In genomic region chr2L:1556697-1557564, dm6 we compare ENCODE assay signal across 4 fruit fly cellular contexts.
TF ChIP-seq lines count a peak whose summit lies in the region.

No protein-coding gene starts in this region.

- no peak for TF ChIP-seq CTCF in whole organism, embryonic (GFP tag; optimal IDR thresholded peaks at IDR 0.05; lab: Kevin White, UChicago)

TF ChIP-seq in whole organism, embryonic, 481 proteins besides CTCF, POLR2A, EP300 and RAD21 (continues in another document):
- TF ChIP-seq Poxn (GFP tag; IDR thresholded peaks at IDR 0.05; lab: Robert Waterston, UW) (no peak), Neu2 (GFP tag; optimal IDR thresholded peaks at IDR 0.05; lab: Kevin White, UChicago; ENCODE audit: borderline replicate concordance) (no peak), Pdp1 (GFP tag; optimal IDR thresholded peaks at IDR 0.05; lab: Kevin White, UChicago) (no peak), CG17361 (GFP tag; IDR thresholded peaks at IDR 0.05; lab: Robert Waterston, UW) (peak; percentile 48; the same call in 2 of the 3 replicates), Blimp-1 (GFP tag; optimal IDR thresholded peaks at IDR 0.05; lab: Kevin White, UChicago) (peak; percentile 2), sim (GFP tag; IDR thresholded peaks at IDR 0.05; lab: Robert Waterston, UW) (no peak), dmrt99B (tag; optimal IDR thresholded peaks at IDR 0.05; lab: Kevin White, UChicago) (peak; percentile 41), CG30403 (GFP tag; optimal IDR thresholded peaks at IDR 0.05; lab: Kevin White, UChicago) (peak; percentile 26), Lpt (GFP tag; optimal IDR thresholded peaks at IDR 0.05; lab: Kevin White, UChicago) (no peak), lola (GFP tag; optimal IDR thresholded peaks at IDR 0.05; lab: Kevin White, UChicago) (peak in 1 of 3 experiments; percentile 55), zfh1 (GFP tag; IDR thresholded peaks at IDR 0.05; lab: Robert Waterston, UW) (0 out of 3 replicates have a peak, but pooled peaks have one; percentile 48), Hmx (GFP tag; optimal IDR thresholded peaks at IDR 0.05; lab: Kevin White, UChicago) (no peak), grau (tag; optimal IDR thresholded peaks at IDR 0.05; lab: Kevin White, UChicago) (peak; percentile 95), CG15696 (tag; optimal IDR thresholded peaks at IDR 0.05; lab: Kevin White, UChicago) (peak; percentile 61), CG12391 (tag; optimal IDR thresholded peaks at IDR 0.05; lab: Kevin White, UChicago) (peak; percentile 40), Xrp1 (GFP tag; IDR thresholded peaks at IDR 0.05; lab: Robert Waterston, UW) (peak; percentile 59), CG6272 (GFP tag; IDR thresholded peaks at IDR 0.05; lab: Robert Waterston, UW) (no peak), ewg (GFP tag; optimal IDR thresholded peaks at IDR 0.05; lab: Kevin White, UChicago) (no peak), CG1233 (GFP tag; optimal IDR thresholded peaks at IDR 0.05; lab: Kevin White, UChicago) (peak; percentile 15), trh (GFP tag; optimal IDR thresholded peaks at IDR 0.05; lab: Kevin White, UChicago) (no peak), Adf1 (GFP tag; IDR thresholded peaks at IDR 0.05; lab: Robert Waterston, UW) (no peak), CG2712 (tag; optimal IDR thresholded peaks at IDR 0.05; lab: Kevin White, UChicago) (peak; percentile 62)

TF ChIP-seq in whole organism, prepupa, 60 proteins besides CTCF, POLR2A, EP300 and RAD21 (continues in another document):
- TF ChIP-seq Hr4 (GFP tag; optimal IDR thresholded peaks at IDR 0.05; lab: Kevin White, UChicago) (no peak), cyc (GFP tag; optimal IDR thresholded peaks at IDR 0.05; lab: Kevin White, UChicago) (peak; percentile 4), CG11762 (GFP tag; optimal IDR thresholded peaks at IDR 0.05; lab: Kevin White, UChicago; ENCODE audit: insufficient read depth) (no peak), Hr38 (GFP tag; optimal IDR thresholded peaks at IDR 0.05; lab: Kevin White, UChicago) (no peak), eg (GFP tag; IDR thresholded peaks at IDR 0.05; lab: Robert Waterston, UW) (0 out of 3 replicates have a peak, but pooled peaks have one; percentile 6), svp (GFP tag; lab: Kevin White, UChicago) (peak; percentile 65), Smox (GFP tag; optimal IDR thresholded peaks at IDR 0.05; lab: Kevin White, UChicago) (peak; percentile 13), Ets96B (tag; optimal IDR thresholded peaks at IDR 0.05; lab: Kevin White, UChicago) (peak; percentile 32), pdm3 (GFP tag; optimal IDR thresholded peaks at IDR 0.05; lab: Kevin White, UChicago) (no peak), Hr39 (GFP tag; optimal IDR thresholded peaks at IDR 0.05; lab: Kevin White, UChicago) (no peak), Blimp-1 (GFP tag; optimal IDR thresholded peaks at IDR 0.05; lab: Kevin White, UChicago) (no peak), salr (GFP tag; optimal IDR thresholded peaks at IDR 0.05; lab: Kevin White, UChicago) (no peak), Lpt (GFP tag; optimal IDR thresholded peaks at IDR 0.05; lab: Kevin White, UChicago) (no peak), OdsH (GFP tag; optimal IDR thresholded peaks at IDR 0.05; lab: Kevin White, UChicago) (peak; percentile 15), CG7368 (GFP tag; optimal IDR thresholded peaks at IDR 0.05; lab: Kevin White, UChicago) (no peak), vri (GFP tag; optimal IDR thresholded peaks at IDR 0.05; lab: Kevin White, UChicago) (no peak), CG32006 (GFP tag; optimal IDR thresholded peaks at IDR 0.05; lab: Kevin White, UChicago) (peak; percentile 24), CG6792 (GFP tag; optimal IDR thresholded peaks at IDR 0.05; lab: Kevin White, UChicago) (no peak), CG10669 (GFP tag; optimal IDR thresholded peaks at IDR 0.05; lab: Kevin White, UChicago) (no peak), CG3919 (GFP tag; optimal IDR thresholded peaks at IDR 0.05; lab: Kevin White, UChicago) (peak; percentile 11), Eip78C (GFP tag; lab: Kevin White, UChicago) (peak; percentile 76), CG8632 (GFP tag; optimal IDR thresholded peaks at IDR 0.05; lab: Kevin White, UChicago) (peak; percentile 28), CG6854 (GFP tag; optimal IDR thresholded peaks at IDR 0.05; lab: Kevin White, UChicago) (peak; percentile 20), spab (GFP tag; optimal IDR thresholded peaks at IDR 0.05; lab: Kevin White, UChicago) (no peak), net (GFP tag; optimal IDR thresholded peaks at IDR 0.05; lab: Kevin White, UChicago) (peak; percentile 1)

TF ChIP-seq in whole organism, pupa, 21 proteins besides CTCF, POLR2A, EP300 and RAD21:
- no peak for TF ChIP-seq fd96Ca (GFP tag; IDR thresholded peaks at IDR 0.05; lab: Robert Waterston, UW)
- no peak for TF ChIP-seq D1 (tag; optimal IDR thresholded peaks at IDR 0.05; lab: Kevin White, UChicago)
- TF ChIP-seq CG34367 (tag; optimal IDR thresholded peaks at IDR 0.05; lab: Kevin White, UChicago) = no peak
- peak; percentile 6 for TF ChIP-seq CG9948 (tag; optimal IDR thresholded peaks at IDR 0.05; lab: Kevin White, UChicago)
- TF ChIP-seq Pif1A (GFP tag; optimal IDR thresholded peaks at IDR 0.05; lab: Kevin White, UChicago) = peak; percentile 12
- peak; percentile 47 for TF ChIP-seq CG8159 (tag; optimal IDR thresholded peaks at IDR 0.05; lab: Kevin White, UChicago)
- TF ChIP-seq CG15710 (tag; optimal IDR thresholded peaks at IDR 0.05; lab: Kevin White, UChicago) = peak; percentile 21
- no peak for TF ChIP-seq Pif1B (GFP tag; optimal IDR thresholded peaks at IDR 0.05; lab: Kevin White, UChicago)
- TF ChIP-seq CG14655 (GFP tag; optimal IDR thresholded peaks at IDR 0.05; lab: Kevin White, UChicago) = peak; percentile 28

TF ChIP-seq in whole organism, wandering third instar larva, 38 proteins besides CTCF, POLR2A, EP300 and RAD21:
- no peak for TF ChIP-seq jim (GFP tag; optimal IDR thresholded peaks at IDR 0.05; lab: Kevin White, UChicago)
- no peak for TF ChIP-seq brk (GFP tag; optimal IDR thresholded peaks at IDR 0.05; lab: Kevin White, UChicago)
- TF ChIP-seq OdsH (GFP tag; optimal IDR thresholded peaks at IDR 0.05; lab: Kevin White, UChicago) = no peak
- TF ChIP-seq h (GFP tag; optimal IDR thresholded peaks at IDR 0.05; lab: Kevin White, UChicago) = no peak
- no peak for TF ChIP-seq usp (GFP tag; optimal IDR thresholded peaks at IDR 0.05; lab: Kevin White, UChicago)
- TF ChIP-seq CG32264 (GFP tag; optimal IDR thresholded peaks at IDR 0.05; lab: Kevin White, UChicago) = no peak
- peak in 1 of 2 experiments; percentile 13 for TF ChIP-seq foxo (GFP tag; optimal IDR thresholded peaks at IDR 0.05; lab: Kevin White, UChicago)
- TF ChIP-seq psq (GFP tag; optimal IDR thresholded peaks at IDR 0.05; lab: Kevin White, UChicago) = peak; percentile 6
- TF ChIP-seq Vsx2 (GFP tag; optimal IDR thresholded peaks at IDR 0.05; lab: Kevin White, UChicago; ENCODE audit: partially characterized antibody) = peak; percentile 37

Comparison
In these comparisons a context has a peak if more than half of its experiments do, and no peak if none do; other contexts are left out.
1. Of the 7 proteins assayed by ChIP-seq in both whole organism, embryonic and whole organism, prepupa: peak only in whole organism, embryonic: Blimp-1; only in whole organism, prepupa: CG6854; in both: none; in neither: 5.